Worm (Caenorhabditis elegans) whole organism, young adult: ENCODE measurements around the gene T19C4.24.

Source experiments
- B0019.2 ChIP-seq: fragments of 200-800 bp; sonication (Bioruptor generic); conservative IDR thresholded peaks from 2 replicates; pipeline ENCODE4 v1.3.6; 2022; ENCODE audit warnings: missing genetic modification reagents, missing genetic modification characterization, missing compliant biosample characterization
- D2030.7 ChIP-seq: fragments of 200-800 bp; sonication (Bioruptor generic); IDR thresholded peaks from 2 replicates; pipeline ENCODE4 v1.3.6; 2022; ENCODE audit warnings: missing genetic modification reagents, missing genetic modification characterization, missing compliant biosample characterization
- F10E7.11 ChIP-seq: sonication (generic microtip); optimal IDR thresholded peaks from 2 replicates; lab custom pipeline; 2017; ENCODE audit warnings: mild to moderate bottlenecking, missing genetic modification characterization, moderate library complexity, missing compliant biosample characterization
- F22D6.2 ChIP-seq: sonication (generic microtip); optimal IDR thresholded peaks from 2 replicates; lab custom pipeline; 2016; ENCODE audit warnings: mild to moderate bottlenecking, missing genetic modification characterization, missing compliant biosample characterization
- K11D2.4 ChIP-seq: fragments of 200-800 bp; sonication (Bioruptor generic); IDR thresholded peaks from 2 replicates; pipeline ENCODE4 v1.3.6; 2022; ENCODE audit warnings: missing genetic modification reagents, missing genetic modification characterization, missing compliant biosample characterization
- K12H6.12 ChIP-seq: fragments of 200-800 bp; sonication (Bioruptor generic); optimal IDR thresholded peaks from 2 replicates; lab custom pipeline; 2018; ENCODE audit warnings: mild to moderate bottlenecking, missing genetic modification characterization, missing compliant biosample characterization
- Y56A3A.18 ChIP-seq: fragments of 200-800 bp; sonication (Bioruptor generic); IDR thresholded peaks from 2 replicates; pipeline ENCODE4 v1.3.6; 2022; ENCODE audit warnings: missing genetic modification reagents, missing genetic modification characterization, missing compliant biosample characterization
- Y79H2A.3 ChIP-seq: fragments of 200-800 bp; sonication (Bioruptor generic); conservative IDR thresholded peaks from 2 replicates; pipeline ENCODE4 v1.3.6; 2022; ENCODE audit warnings: missing genetic modification reagents, missing genetic modification characterization, missing compliant biosample characterization
- attf-3 ChIP-seq: fragments of 200-800 bp; sonication (Bioruptor generic); conservative IDR thresholded peaks from 2 replicates; pipeline ENCODE4 v1.3.6; 2022; ENCODE audit warnings: missing genetic modification reagents, missing genetic modification characterization, missing compliant biosample characterization
- attf-6 ChIP-seq: fragments of 200-800 bp; sonication (Bioruptor generic); IDR thresholded peaks from 2 replicates; pipeline ENCODE4 v1.3.6; 2022; ENCODE audit warnings: missing genetic modification reagents, missing genetic modification characterization, missing compliant biosample characterization
- bed-2 ChIP-seq: fragments of 200-800 bp; sonication (Bioruptor generic); IDR thresholded peaks from 2 replicates; pipeline ENCODE4 v1.3.6; 2022; ENCODE audit warnings: missing genetic modification reagents, missing genetic modification characterization, missing compliant biosample characterization
- ceh-27 ChIP-seq: fragments of 200-800 bp; sonication (Bioruptor generic); optimal IDR thresholded peaks from 2 replicates; lab custom pipeline; 2018; ENCODE audit warnings: mild to moderate bottlenecking, missing genetic modification characterization, moderate library complexity, missing compliant biosample characterization
- die-1 ChIP-seq: sonication (generic microtip); optimal IDR thresholded peaks from 2 replicates; lab custom pipeline; 2016; ENCODE audit warnings: missing genotype, mild to moderate bottlenecking, missing genetic modification characterization, missing compliant biosample characterization
- efl-1 ChIP-seq: fragments of 150-350 bp; optimal IDR thresholded peaks from 2 replicates; lab custom pipeline; 2014; ENCODE audit warnings: missing biosample characterization, missing genetic modification reagents, missing genetic modification characterization
- ekl-4 ChIP-seq: fragments of 200-800 bp; sonication (Bioruptor generic); IDR thresholded peaks from 2 replicates; pipeline ENCODE4 v1.3.6; 2022; ENCODE audit warnings: missing genetic modification reagents, missing genetic modification characterization, missing compliant biosample characterization
- ets-4 ChIP-seq: fragments of 200-800 bp; sonication (Bioruptor generic); optimal IDR thresholded peaks from 2 replicates; lab custom pipeline; 2018; ENCODE audit warnings: mild to moderate bottlenecking, missing genetic modification characterization, missing compliant biosample characterization
- fkh-3 ChIP-seq: sonication (generic microtip); optimal IDR thresholded peaks from 2 replicates; lab custom pipeline; 2016; ENCODE audit warnings: mild to moderate bottlenecking, missing genetic modification characterization, missing compliant biosample characterization
- gei-17 ChIP-seq: fragments of 200-800 bp; sonication (Bioruptor generic); optimal IDR thresholded peaks from 2 replicates; lab custom pipeline; 2018; ENCODE audit warnings: mild to moderate bottlenecking, missing genetic modification characterization, missing compliant biosample characterization
- hlh-12 ChIP-seq: sonication (generic microtip); optimal IDR thresholded peaks from 2 replicates; lab custom pipeline; 2016; ENCODE audit warnings: missing genetic modification characterization, missing compliant biosample characterization
- hlh-26 ChIP-seq: fragments of 200-800 bp; sonication (Bioruptor generic); conservative IDR thresholded peaks from 2 replicates; pipeline ENCODE4 v1.3.6; 2022; ENCODE audit warnings: missing genetic modification reagents, missing genetic modification characterization, missing compliant biosample characterization
- hmg-1.2 ChIP-seq: fragments of 200-800 bp; sonication (Bioruptor generic); IDR thresholded peaks from 2 replicates; pipeline ENCODE4 v1.3.6; 2022; ENCODE audit warnings: missing genetic modification reagents, missing genetic modification characterization, missing compliant biosample characterization
- hrde-1 ChIP-seq: sonication (generic microtip); optimal IDR thresholded peaks from 2 replicates; lab custom pipeline; 2016; ENCODE audit warnings: missing genetic modification characterization, mild to moderate bottlenecking, missing compliant biosample characterization, moderate library complexity, missing genotype, missing genetic modification reagents, borderline replicate concordance
- let-607 ChIP-seq, 2 experiments: fragments of 200-800 bp in 1 of 2; sonication (Bioruptor generic) in 1 of 2; sonication (generic microtip) in 1 of 2; optimal IDR thresholded peaks; 2 replicates each; lab custom pipeline; 2016 to 2018; ENCODE audit warnings: mild to moderate bottlenecking in 2 of 2, missing compliant biosample characterization in 2 of 2, missing genetic modification characterization in 2 of 2, moderate library complexity in 2 of 2, missing genotype in 1 of 2
- madf-10 ChIP-seq: sonication (generic microtip); optimal IDR thresholded peaks from 2 replicates; lab custom pipeline; 2016; ENCODE audit warnings: mild to moderate bottlenecking, missing genetic modification characterization, missing compliant biosample characterization
- nhr-27 ChIP-seq: fragments of 200-800 bp; sonication (Bioruptor generic); optimal IDR thresholded peaks from 2 replicates; lab custom pipeline; 2018; ENCODE audit warnings: mild to moderate bottlenecking, missing genetic modification characterization, moderate library complexity, missing compliant biosample characterization
- pha-4 ChIP-seq: fragments of 150-350 bp; sonication (generic microtip); optimal IDR thresholded peaks from 2 replicates; lab custom pipeline; 2014; ENCODE audit warnings: missing biosample characterization, missing genetic modification reagents, missing genetic modification characterization
- rec-8 ChIP-seq, 2 experiments: sonication (generic microtip); optimal IDR thresholded peaks; 2 replicates each; lab custom pipeline; 2016; ENCODE audit warnings: mild to moderate bottlenecking in 2 of 2, missing genetic modification characterization in 2 of 2, missing genetic modification reagents in 2 of 2, missing genotype in 2 of 2, missing biosample characterization in 1 of 2, missing compliant biosample characterization in 1 of 2, moderate library complexity in 1 of 2
- repo-1 ChIP-seq: sonication (generic microtip); optimal IDR thresholded peaks from 2 replicates; lab custom pipeline; 2017; ENCODE audit warnings: mild to moderate bottlenecking, missing genetic modification characterization, missing compliant biosample characterization
- sea-2 ChIP-seq: fragments of 200-800 bp; sonication (Bioruptor generic); IDR thresholded peaks from 2 replicates; pipeline ENCODE4 v1.3.6; 2022; ENCODE audit warnings: missing genetic modification characterization, missing compliant biosample characterization
- snpc-3.4 ChIP-seq: sonication (generic microtip); optimal IDR thresholded peaks from 2 replicates; lab custom pipeline; 2017; ENCODE audit warnings: missing genetic modification characterization, mild to moderate bottlenecking, missing compliant biosample characterization, antibody characterized with exemption, moderate library complexity, missing genotype, missing genetic modification reagents
- somi-1 ChIP-seq: fragments of 200-800 bp; sonication (Bioruptor generic); optimal IDR thresholded peaks from 2 replicates; lab custom pipeline; 2018; ENCODE audit warnings: mild to moderate bottlenecking, missing genetic modification characterization, missing compliant biosample characterization
- tlf-1 ChIP-seq: fragments of 200-800 bp; sonication (Bioruptor generic); optimal IDR thresholded peaks from 2 replicates; lab custom pipeline; 2018; ENCODE audit warnings: mild to moderate bottlenecking, missing genetic modification characterization, missing compliant biosample characterization
- unc-62 ChIP-seq: fragments of 150-350 bp; optimal IDR thresholded peaks from 2 replicates; lab custom pipeline; 2014; ENCODE audit warnings: missing biosample characterization, missing genetic modification reagents, missing genetic modification characterization
- ztf-18 ChIP-seq: sonication (generic microtip); optimal IDR thresholded peaks from 2 replicates; lab custom pipeline; 2016; ENCODE audit warnings: missing genotype, mild to moderate bottlenecking, missing genetic modification characterization, missing compliant biosample characterization
- ztf-6 ChIP-seq: fragments of 200-800 bp; sonication (Bioruptor generic); IDR thresholded peaks from 2 replicates; pipeline ENCODE4 v1.3.6; 2022; ENCODE audit warnings: missing genetic modification reagents, missing genetic modification characterization, missing compliant biosample characterization

T19C4.24 gene

DNA sequence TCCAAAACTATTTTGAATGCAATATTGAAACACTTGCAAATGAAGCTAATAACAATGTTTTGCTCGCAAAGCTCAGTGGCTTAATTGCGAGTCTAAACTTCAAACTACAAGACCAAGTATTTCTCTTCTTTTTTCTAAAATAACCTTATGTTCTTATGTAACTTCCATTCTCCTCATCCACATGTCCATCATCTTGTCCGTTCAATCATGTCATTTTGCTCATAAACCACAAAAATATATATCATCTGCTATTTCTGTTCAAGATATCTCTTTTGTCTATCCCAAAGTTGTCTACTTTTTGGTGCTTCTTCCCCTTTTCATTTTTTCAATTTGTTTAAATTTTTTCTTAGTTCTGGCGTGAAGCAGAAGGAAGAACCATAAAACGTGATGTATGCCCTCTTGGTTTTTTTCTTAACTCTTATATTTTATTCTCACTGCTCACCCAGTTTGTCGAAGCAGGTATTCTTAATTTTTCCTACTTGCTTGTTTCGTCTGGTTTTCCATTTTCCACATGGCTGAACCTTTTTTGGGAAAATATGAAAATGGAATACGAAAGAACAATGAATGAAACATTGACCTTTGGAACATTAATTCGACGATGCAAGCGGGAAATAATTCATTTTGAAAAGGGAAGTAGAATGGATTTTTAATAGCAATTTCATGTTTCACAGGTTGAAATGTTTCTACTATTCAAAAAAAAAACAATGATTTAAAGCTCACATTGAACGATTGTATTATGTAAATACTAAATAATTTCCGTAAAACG is 23.9 kb upstream of the T19C4.24 start:
- TF ChIP-seq madf-10 (tag; lab: Kevin White, UChicago) (no peak), efl-1 (GFP tag; lab: Kevin White, UChicago) (no peak), bed-2 (no peak), B0019.2 (GFP tag; lab: Robert Waterston, UW) (no peak), F10E7.11 (tag; lab: Kevin White, UChicago) (no peak), Y79H2A.3 (GFP tag; lab: Robert Waterston, UW) (no peak), attf-6 (no peak), die-1 (tag; lab: Kevin White, UChicago) (no peak), ekl-4 (no peak), repo-1 (tag; lab: Kevin White, UChicago) (no peak), snpc-3.4 (tag; lab: Kevin White, UChicago) (no peak), tlf-1 (no peak), gei-17 (GFP tag; lab: Kevin White, UChicago) (no peak), somi-1 (GFP tag; lab: Kevin White, UChicago) (no peak), nhr-27 (tag; lab: Kevin White, UChicago) (no peak), fkh-3 (tag; lab: Kevin White, UChicago) (no peak), Y56A3A.18 (GFP tag; lab: Robert Waterston, UW) (no peak), hlh-12 (tag; lab: Kevin White, UChicago) (no peak), hmg-1.2 (GFP tag; lab: Robert Waterston, UW) (no peak)

DNA sequence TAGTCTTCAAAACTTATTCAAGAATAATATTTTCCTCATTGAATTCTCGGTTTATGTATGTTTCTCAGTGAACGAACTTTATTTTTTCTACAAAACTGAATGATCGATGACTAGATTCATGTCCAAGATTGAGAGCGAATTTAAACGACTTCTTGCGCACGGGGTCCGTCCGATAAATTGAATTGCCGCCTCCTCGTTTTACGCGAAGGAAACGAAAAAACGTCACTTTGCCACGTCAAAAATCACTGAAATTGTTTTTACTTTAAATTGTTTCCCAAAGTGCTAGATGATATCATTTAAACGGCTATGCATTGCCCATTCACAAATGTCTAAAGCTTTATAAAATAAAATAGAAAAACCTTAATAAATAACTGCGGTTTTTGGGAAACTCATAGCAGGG is 20.9 kb upstream of the T19C4.24 start:
- TF ChIP-seq F22D6.2 (tag; lab: Kevin White, UChicago) (no peak), madf-10 (tag; lab: Kevin White, UChicago) (no peak), pha-4 (tag; lab: Kevin White, UChicago) (no peak), K11D2.4 (GFP tag; lab: Robert Waterston, UW) (no peak), ztf-18 (no peak), hrde-1 (tag; lab: Kevin White, UChicago) (no peak), F10E7.11 (tag; lab: Kevin White, UChicago) (no peak), unc-62 (GFP tag; lab: Kevin White, UChicago) (no peak), K12H6.12 (no peak), ztf-6 (GFP tag; lab: Robert Waterston, UW) (no peak), ceh-27 (no peak), Y56A3A.18 (GFP tag; lab: Robert Waterston, UW) (no peak), ets-4 (no peak), attf-6 (no peak), attf-3 (no peak), rec-8 (tag; optimal IDR thresholded peaks at IDR 0.05; lab: Kevin White, UChicago) (no peak)
- TF ChIP-seq, all 124 proteins: peak for 0

DNA sequence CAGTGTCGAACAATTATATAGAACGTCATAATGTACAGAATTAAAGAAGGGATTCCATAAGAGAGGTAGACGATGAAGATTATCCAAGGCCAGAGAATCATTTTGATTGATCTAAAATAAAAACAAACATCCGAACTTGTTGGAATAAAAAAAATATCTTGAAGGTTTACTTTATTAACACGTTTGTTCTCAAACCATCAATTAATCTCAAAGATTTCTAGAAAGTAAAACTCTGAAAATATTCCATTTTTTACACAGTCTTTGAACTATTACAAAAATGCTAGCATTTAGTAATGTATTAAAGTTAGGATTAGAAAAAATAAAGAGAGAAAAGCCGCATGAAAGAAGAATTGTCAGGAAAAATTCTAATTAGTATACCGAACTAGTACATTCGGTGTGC is 17.7 kb upstream of the T19C4.24 start, which contains the start of gene srg-40:
Gene srg-40 (minus strand): TSS at position 101 of the 400 bp plus-strand sequence.
- TF ChIP-seq ztf-18, result no peak
- no peak for TF ChIP-seq sea-2 (GFP tag; lab: Robert Waterston, UW)
- TF ChIP-seq rec-8 (tag; optimal IDR thresholded peaks at IDR 0.05; lab: Kevin White, UChicago), result no peak
- TF ChIP-seq let-607 (tag; optimal IDR thresholded peaks at IDR 0.05; lab: Kevin White, UChicago), result no peak
- TF ChIP-seq D2030.7 (GFP tag; lab: Robert Waterston, UW), result no peak
- TF ChIP-seq fkh-3 (tag; lab: Kevin White, UChicago), result no peak
- no peak for TF ChIP-seq hlh-26 (GFP tag; lab: Robert Waterston, UW)
